Worm (Caenorhabditis elegans) whole organism, midembryonic: ENCODE measurements around the gene folr-1.

Source experiments
- T22C8.4 ChIP-seq: fragments of 200-800 bp; sonication (Bioruptor generic); IDR thresholded peaks from 2 replicates; pipeline ENCODE4 v1.3.6; 2022; ENCODE audit warnings: missing genetic modification characterization, missing compliant biosample characterization
- cog-1 ChIP-seq: sonication (generic microtip); optimal IDR thresholded peaks from 2 replicates; lab custom pipeline; 2016; ENCODE audit warnings: missing genetic modification characterization, missing compliant biosample characterization
- flt-1 ChIP-seq: fragments of 200-800 bp; sonication (Bioruptor generic); IDR thresholded peaks from 2 replicates; pipeline ENCODE4 v1.3.6; 2022; ENCODE audit warnings: missing genetic modification characterization, missing compliant biosample characterization
- klf-2 ChIP-seq: fragments of 200-800 bp; sonication (Bioruptor generic); conservative IDR thresholded peaks from 2 replicates; pipeline ENCODE4 v1.3.6; 2022; ENCODE audit warnings: missing genetic modification reagents, missing genetic modification characterization, missing compliant biosample characterization
- med-1 ChIP-seq: sonication (generic microtip); optimal IDR thresholded peaks from 2 replicates; lab custom pipeline; 2017; ENCODE audit warnings: missing genetic modification characterization, mild to moderate bottlenecking, missing compliant biosample characterization, antibody characterized with exemption, missing genetic modification reagents; ENCODE audit not compliant: insufficient read depth
- ref-1 ChIP-seq: fragments of 200-800 bp; sonication (Bioruptor generic); conservative IDR thresholded peaks from 2 replicates; pipeline ENCODE4 v1.3.6; 2022; ENCODE audit warnings: missing genetic modification reagents, missing genetic modification characterization, missing compliant biosample characterization
- tab-1 ChIP-seq: fragments of 200-800 bp; sonication (Bioruptor generic); IDR thresholded peaks from 2 replicates; pipeline ENCODE4 v1.3.6; 2022; ENCODE audit warnings: missing genetic modification characterization, missing compliant biosample characterization
- ztf-23 ChIP-seq: fragments of 200-800 bp; sonication (Bioruptor generic); IDR thresholded peaks from 2 replicates; pipeline ENCODE4 v1.3.6; 2022; ENCODE audit warnings: missing genetic modification reagents, missing genetic modification characterization, missing compliant biosample characterization
- ztf-29 ChIP-seq: fragments of 200-800 bp; sonication (Bioruptor generic); IDR thresholded peaks from 2 replicates; pipeline ENCODE4 v1.3.6; 2022; ENCODE audit warnings: missing genetic modification reagents, missing genetic modification characterization, missing compliant biosample characterization

folr-1 gene

DNA sequence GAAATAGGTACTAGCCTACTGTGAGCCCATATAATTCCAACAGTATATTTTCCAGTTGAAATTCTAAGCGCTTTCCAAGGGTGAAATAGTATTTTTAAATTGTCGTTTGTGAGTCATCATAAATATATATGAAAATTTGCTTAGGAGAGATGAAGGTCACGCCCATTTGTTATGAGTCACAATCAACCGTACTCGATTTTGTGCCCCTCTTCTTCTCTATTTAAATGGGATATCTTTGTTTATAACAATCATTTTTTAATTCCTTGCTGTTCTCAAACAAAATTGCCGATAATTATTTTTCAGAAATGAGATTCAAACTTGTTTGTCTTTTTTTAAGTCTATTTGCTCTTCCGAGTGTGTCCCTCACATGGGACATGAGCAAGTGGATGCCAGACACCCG is at the start of gene folr-1:
Gene folr-1, plus strand, starts transcription at position 301 of the 400 bp plus-strand sequence.
- TF ChIP-seq med-1 (no peak), ztf-29 (GFP tag; lab: Robert Waterston, UW) (no peak), cog-1 (tag; lab: Kevin White, UChicago) (no peak), klf-2 (GFP tag; lab: Robert Waterston, UW) (no peak), ref-1 (GFP tag; lab: Robert Waterston, UW) (no peak), tab-1 (GFP tag; lab: Robert Waterston, UW) (no peak), T22C8.4 (GFP tag; lab: Robert Waterston, UW) (no peak), ztf-23 (GFP tag; lab: Robert Waterston, UW) (no peak), flt-1 (GFP tag; lab: Robert Waterston, UW) (no peak)

DNA sequence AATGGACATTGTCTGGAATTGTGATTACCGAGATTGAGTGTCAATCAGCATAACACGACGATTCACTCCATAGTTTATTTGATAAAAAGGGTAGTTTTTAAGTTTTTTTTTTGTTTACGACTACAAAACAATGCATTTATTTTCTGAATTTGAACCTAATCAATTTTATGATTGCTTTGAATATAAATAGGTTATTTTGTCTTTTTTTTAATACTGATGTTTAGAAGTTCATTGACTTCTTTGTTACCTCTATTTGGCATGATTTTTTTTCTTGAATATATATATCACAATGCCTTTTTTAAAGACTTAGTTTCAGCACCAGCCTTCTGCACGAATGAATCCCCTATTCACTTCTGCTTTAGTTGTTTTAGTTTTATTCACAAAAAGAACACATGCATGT is 49.6 kb upstream of the folr-1 start, which contains the start of gene R07B1.13:
Gene R07B1.13, plus strand, starts transcription at position 301 of the 400 bp plus-strand sequence.
- TF ChIP-seq cog-1 (tag; lab: Kevin White, UChicago) (no peak), med-1 (no peak), ref-1 (GFP tag; lab: Robert Waterston, UW) (no peak), flt-1 (GFP tag; lab: Robert Waterston, UW) (no peak), tab-1 (GFP tag; lab: Robert Waterston, UW) (no peak), ztf-29 (GFP tag; lab: Robert Waterston, UW) (no peak), klf-2 (GFP tag; lab: Robert Waterston, UW) (no peak), ztf-23 (GFP tag; lab: Robert Waterston, UW) (no peak), T22C8.4 (GFP tag; lab: Robert Waterston, UW) (no peak)

DNA sequence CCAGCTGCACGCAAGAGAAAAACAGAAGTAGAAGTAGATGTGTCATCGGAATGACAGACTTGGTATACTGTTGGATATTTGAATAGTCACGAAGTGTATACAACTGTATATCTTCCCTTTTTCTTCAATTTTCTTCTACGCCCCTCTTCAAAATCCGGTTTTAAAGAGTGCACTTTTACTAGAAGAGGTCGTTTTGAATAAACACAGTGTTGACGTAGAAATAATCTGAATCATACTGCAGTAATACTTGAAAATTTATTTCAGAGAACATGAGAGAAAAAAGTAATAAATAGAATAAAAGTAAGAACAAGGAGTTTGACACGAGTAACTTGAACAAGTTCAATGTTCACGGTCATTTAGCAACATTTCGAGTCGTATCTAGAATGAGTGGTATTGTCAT is 46.5 kb upstream of the folr-1 start, which contains the start of gene R07B1.8:
Gene R07B1.8, minus strand, starts transcription at position 101 of the 400 bp plus-strand sequence.
- no peak for TF ChIP-seq T22C8.4 (GFP tag; lab: Robert Waterston, UW)
- no peak for TF ChIP-seq ztf-23 (GFP tag; lab: Robert Waterston, UW)
- TF ChIP-seq cog-1 (tag; lab: Kevin White, UChicago) = no peak
- no peak for TF ChIP-seq med-1
- TF ChIP-seq ref-1 (GFP tag; lab: Robert Waterston, UW) = no peak

DNA sequence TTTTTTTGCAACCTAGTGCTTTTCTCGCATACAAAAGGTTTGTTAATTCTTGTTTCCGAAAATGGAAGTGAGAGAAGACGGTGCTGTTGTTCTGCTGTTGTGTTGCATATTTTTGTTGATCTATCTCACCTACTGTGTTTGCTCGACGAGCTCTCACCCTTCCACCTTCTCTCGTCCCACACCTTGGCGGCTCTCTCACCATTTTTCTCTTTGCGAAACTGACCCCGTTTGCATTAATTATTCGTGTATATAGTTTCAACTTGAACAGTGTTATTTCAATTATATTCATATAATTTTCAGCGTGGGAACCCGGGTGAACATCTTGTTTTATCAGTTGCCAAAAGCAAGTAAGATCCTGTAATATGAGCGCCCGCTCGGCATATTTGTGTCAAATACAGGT is 42.0 kb upstream of the folr-1 start, which contains the start of gene R07B1.9:
Gene R07B1.9, plus strand, starts transcription at position 301 of the 400 bp plus-strand sequence.
- TF ChIP-seq ref-1 (GFP tag; lab: Robert Waterston, UW) = no peak
- no peak for TF ChIP-seq med-1

DNA sequence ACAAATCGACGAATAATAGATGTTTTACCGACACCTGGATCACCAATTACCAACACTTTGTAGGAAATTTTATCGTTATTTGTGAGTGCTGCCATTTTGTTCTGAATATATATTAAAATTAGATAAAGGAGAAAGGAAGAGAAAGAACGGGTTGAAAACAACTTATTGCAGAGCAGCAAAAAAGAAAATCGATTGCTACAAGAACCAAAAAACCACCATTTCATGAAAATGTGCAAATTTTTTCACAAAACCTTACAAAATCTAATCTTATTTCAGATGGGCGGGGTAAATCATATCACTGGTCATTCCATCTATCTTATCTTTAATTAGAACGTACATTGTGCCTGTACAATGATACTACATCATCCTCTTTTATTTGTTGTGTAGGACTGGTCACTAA is 37.0 kb upstream of the folr-1 start, which contains the start of gene glo-1:
Gene glo-1, minus strand, starts transcription at position 101 of the 400 bp plus-strand sequence.
- no peak for TF ChIP-seq ref-1 (GFP tag; lab: Robert Waterston, UW)
- no peak for TF ChIP-seq klf-2 (GFP tag; lab: Robert Waterston, UW)
- no peak for TF ChIP-seq cog-1 (tag; lab: Kevin White, UChicago)
- no peak for TF ChIP-seq tab-1 (GFP tag; lab: Robert Waterston, UW)
- TF ChIP-seq flt-1 (GFP tag; lab: Robert Waterston, UW) = no peak
- TF ChIP-seq ztf-29 (GFP tag; lab: Robert Waterston, UW) = no peak
- TF ChIP-seq med-1 = no peak
- TF ChIP-seq ztf-23 (GFP tag; lab: Robert Waterston, UW) = no peak
- TF ChIP-seq T22C8.4 (GFP tag; lab: Robert Waterston, UW) = no peak

DNA sequence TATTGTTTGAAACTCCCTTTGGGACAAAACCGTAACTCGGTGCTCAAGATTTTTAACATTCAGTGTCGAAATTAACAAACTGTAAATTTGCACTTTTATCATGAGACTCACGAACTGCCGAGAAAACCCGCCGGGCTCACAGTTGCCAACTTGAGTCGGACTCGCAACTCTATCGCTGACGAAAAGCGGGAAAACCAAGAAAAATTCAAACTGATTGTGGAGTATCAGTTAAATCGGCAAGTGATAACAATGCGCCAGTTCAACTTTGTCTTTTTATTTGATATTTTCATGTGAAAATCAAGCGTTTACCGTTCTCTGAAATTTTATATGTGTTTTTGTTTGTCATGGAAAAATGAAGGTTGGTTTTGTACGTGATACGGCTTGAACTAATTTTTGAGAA is 36.5 kb upstream of the folr-1 start:
- TF ChIP-seq tab-1 (GFP tag; lab: Robert Waterston, UW) = no peak
- TF ChIP-seq med-1 = no peak
- TF ChIP-seq cog-1 (tag; lab: Kevin White, UChicago) = no peak

DNA sequence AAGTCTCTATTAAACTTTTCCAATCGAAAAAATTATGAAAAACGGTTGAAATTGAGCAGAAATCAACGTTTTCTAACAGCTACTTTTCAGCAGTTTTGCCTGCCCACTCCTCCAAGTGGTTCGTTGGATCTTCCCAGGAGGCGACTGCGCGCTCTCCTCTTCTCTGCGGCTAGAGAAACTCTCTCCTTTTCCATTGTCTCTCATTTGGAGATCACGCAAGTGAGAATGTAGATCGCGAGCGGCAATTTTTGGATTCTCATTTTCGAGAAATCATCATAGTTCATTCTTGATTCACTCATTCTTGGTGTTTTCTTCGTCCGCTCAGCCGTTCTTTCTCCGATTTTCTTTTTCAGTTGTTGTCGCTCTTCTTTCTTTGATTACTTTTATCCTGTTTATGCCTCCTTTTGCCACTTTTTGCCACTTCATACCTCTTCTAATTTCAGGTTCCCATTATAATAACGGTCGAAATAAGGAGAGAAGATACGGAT is 35.2 kb upstream of the folr-1 start, which contains the start of gene mrp-4:
Gene mrp-4, plus strand, starts transcription at position 438 of the 488 bp plus-strand sequence.
- no peak for TF ChIP-seq tab-1 (GFP tag; lab: Robert Waterston, UW)
- TF ChIP-seq ref-1 (GFP tag; lab: Robert Waterston, UW) = no peak
- no peak for TF ChIP-seq T22C8.4 (GFP tag; lab: Robert Waterston, UW)
- no peak for TF ChIP-seq ztf-23 (GFP tag; lab: Robert Waterston, UW)
- no peak for TF ChIP-seq klf-2 (GFP tag; lab: Robert Waterston, UW)
- no peak for TF ChIP-seq flt-1 (GFP tag; lab: Robert Waterston, UW)
- TF ChIP-seq ztf-29 (GFP tag; lab: Robert Waterston, UW) = no peak
- TF ChIP-seq cog-1 (tag; lab: Kevin White, UChicago) = no peak
- TF ChIP-seq med-1 = no peak

DNA sequence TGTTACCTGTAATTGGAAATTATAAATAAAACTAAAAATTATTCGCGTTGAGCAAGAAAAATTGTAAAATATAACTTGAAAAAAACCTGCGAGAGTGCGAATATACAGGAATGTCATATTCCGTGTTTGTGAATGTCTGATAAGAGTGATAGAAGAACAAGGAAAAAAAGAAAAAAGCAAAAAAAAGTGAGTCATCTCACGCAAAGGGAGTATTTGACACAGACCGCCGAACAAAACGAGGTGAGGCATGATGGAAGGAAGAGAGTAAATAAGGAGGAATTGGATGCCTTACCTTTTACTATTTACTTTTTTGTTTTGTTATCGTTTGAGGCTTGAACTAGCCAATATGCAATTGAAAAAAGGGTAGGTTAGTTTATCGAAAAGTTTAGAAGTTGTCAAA is 26.8 kb upstream of the folr-1 start, which contains the start of gene F21G4.1:
Gene F21G4.1, minus strand, starts transcription at position 6 of the 400 bp plus-strand sequence.
- TF ChIP-seq med-1 (no peak), cog-1 (tag; lab: Kevin White, UChicago) (no peak), ref-1 (GFP tag; lab: Robert Waterston, UW) (no peak), ztf-23 (GFP tag; lab: Robert Waterston, UW) (no peak)

DNA sequence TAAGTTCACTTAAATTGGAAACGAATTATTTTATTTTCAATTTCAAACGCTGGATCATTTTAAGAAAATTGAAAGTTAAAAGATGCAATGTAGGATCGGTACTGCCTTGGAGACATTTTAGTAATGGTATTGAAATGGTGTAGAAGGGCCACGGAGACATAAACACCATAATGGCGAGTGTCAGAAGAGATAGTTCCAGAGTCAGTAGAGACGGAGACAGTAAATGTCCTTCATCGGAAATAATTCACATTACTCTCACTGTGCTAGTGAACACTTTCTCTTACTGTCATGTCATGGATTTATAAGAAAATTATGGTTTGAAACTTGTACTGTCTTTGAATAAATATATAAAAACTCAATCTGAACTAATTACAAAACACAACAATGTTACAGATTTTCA is 26.0 kb upstream of the folr-1 start:
- TF ChIP-seq cog-1 (tag; lab: Kevin White, UChicago) (no peak), ztf-29 (GFP tag; lab: Robert Waterston, UW) (no peak), ztf-23 (GFP tag; lab: Robert Waterston, UW) (no peak), med-1 (no peak)

DNA sequence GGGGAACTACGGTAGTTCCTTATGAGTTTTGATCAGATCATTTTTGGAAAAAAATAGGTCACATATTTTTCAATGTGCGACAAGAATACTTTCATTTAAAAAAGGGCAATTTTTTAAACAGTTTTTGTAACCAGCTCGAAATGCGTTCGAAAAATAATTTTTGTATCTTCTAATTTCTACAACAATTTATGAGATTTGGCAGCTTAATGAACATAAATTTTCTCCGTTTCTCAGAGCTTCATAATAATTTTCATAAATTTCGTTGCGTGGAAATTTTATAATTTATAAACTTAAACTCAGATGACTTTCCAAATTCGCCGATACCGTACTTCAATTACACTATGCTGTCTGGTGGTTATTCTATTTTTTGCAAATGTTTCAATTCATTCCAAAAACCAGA is 24.3 kb upstream of the folr-1 start, which contains the start of gene F21G4.3:
Gene F21G4.3, plus strand, starts transcription at position 301 of the 400 bp plus-strand sequence.
- TF ChIP-seq med-1 = no peak
- TF ChIP-seq ref-1 (GFP tag; lab: Robert Waterston, UW) = no peak
- no peak for TF ChIP-seq tab-1 (GFP tag; lab: Robert Waterston, UW)
- no peak for TF ChIP-seq klf-2 (GFP tag; lab: Robert Waterston, UW)
- no peak for TF ChIP-seq cog-1 (tag; lab: Kevin White, UChicago)
- TF ChIP-seq ztf-23 (GFP tag; lab: Robert Waterston, UW) = no peak
- no peak for TF ChIP-seq ztf-29 (GFP tag; lab: Robert Waterston, UW)
- no peak for TF ChIP-seq T22C8.4 (GFP tag; lab: Robert Waterston, UW)
- TF ChIP-seq flt-1 (GFP tag; lab: Robert Waterston, UW) = no peak
